Worm (Caenorhabditis elegans) whole organism, L1 larva: Measurements from ENCODE around the gene sqv-8.

Source experiments
- Y116A8C.19 ChIP-seq: sonication (generic microtip); optimal IDR thresholded peaks from 2 replicates; lab custom pipeline; 2016; ENCODE audit warnings: missing compliant biosample characterization, missing genetic modification characterization, borderline replicate concordance
- aha-1 ChIP-seq: fragments of 150-350 bp; optimal IDR thresholded peaks from 2 replicates; lab custom pipeline; 2014; ENCODE audit warnings: missing biosample characterization, missing genetic modification characterization
- aly-2 ChIP-seq: fragments of 150-350 bp; optimal IDR thresholded peaks from 2 replicates; lab custom pipeline; 2014; ENCODE audit warnings: missing biosample characterization, missing genetic modification characterization
- blmp-1 ChIP-seq: fragments of 150-350 bp; optimal IDR thresholded peaks from 2 replicates; lab custom pipeline; 2014; ENCODE audit warnings: missing biosample characterization, missing genetic modification characterization
- ceh-63 ChIP-seq: fragments of 200-800 bp; sonication (Bioruptor generic); optimal IDR thresholded peaks from 2 replicates; lab custom pipeline; 2018; ENCODE audit warnings: mild to moderate bottlenecking, missing genetic modification characterization, missing compliant biosample characterization
- ceh-8 ChIP-seq: fragments of 200-800 bp; sonication (Bioruptor generic); optimal IDR thresholded peaks from 2 replicates; lab custom pipeline; 2018; ENCODE audit warnings: mild to moderate bottlenecking, missing genetic modification characterization, moderate library complexity, missing compliant biosample characterization
- ceh-82 ChIP-seq, 3 experiments: fragments of 150-350 bp in 1 of 3; sonication (generic microtip) in 2 of 3; optimal IDR thresholded peaks; 2 replicates each; lab custom pipeline; 2014 to 2017; ENCODE audit warnings: missing biosample characterization in 3 of 3, missing genetic modification characterization in 3 of 3
- ceh-88 ChIP-seq: fragments of 200-800 bp; sonication (Bioruptor generic); IDR thresholded peaks from 2 replicates; pipeline ENCODE4 v1.3.6; 2022; ENCODE audit warnings: missing genetic modification characterization, missing compliant biosample characterization
- ces-1 ChIP-seq: fragments of 150-350 bp; optimal IDR thresholded peaks from 2 replicates; lab custom pipeline; 2014; ENCODE audit warnings: missing biosample characterization, missing genetic modification reagents, missing genetic modification characterization
- efl-1 ChIP-seq, 4 experiments: fragments of 150-350 bp; optimal IDR thresholded peaks in 3 of 4; peaks in 1 of 4; 1 replicate in 1 of 4; 2 replicates in 3 of 4; lab custom pipeline; 2014; ENCODE audit warnings: missing biosample characterization in 2 of 4, missing genetic modification characterization in 2 of 4, missing genetic modification reagents in 2 of 4
- efl-3 ChIP-seq: fragments of 200-800 bp; sonication (Bioruptor generic); optimal IDR thresholded peaks from 2 replicates; lab custom pipeline; 2018; ENCODE audit warnings: mild to moderate bottlenecking, missing genetic modification characterization, missing compliant biosample characterization
- egl-27 ChIP-seq, 2 experiments: fragments of 150-350 bp in 1 of 2; sonication (generic microtip); optimal IDR thresholded peaks; 3 replicates each; lab custom pipeline; 2017 to 2018; ENCODE audit warnings: missing biosample characterization in 2 of 2, missing genetic modification characterization in 2 of 2, missing genetic modification reagents in 2 of 2
- fkh-10 ChIP-seq: sonication (generic microtip); optimal IDR thresholded peaks from 2 replicates; lab custom pipeline; 2017; ENCODE audit warnings: missing biosample characterization, missing genetic modification reagents, missing genetic modification characterization
- fkh-8 ChIP-seq: sonication (generic microtip); optimal IDR thresholded peaks from 2 replicates; lab custom pipeline; 2016; ENCODE audit warnings: mild to moderate bottlenecking, missing genetic modification characterization, missing compliant biosample characterization
- fos-1 ChIP-seq: fragments of 150-350 bp; optimal IDR thresholded peaks from 2 replicates; lab custom pipeline; 2014; ENCODE audit warnings: missing biosample characterization, missing genetic modification characterization
- hlh-17 ChIP-seq: fragments of 200-800 bp; sonication (Bioruptor generic); optimal IDR thresholded peaks from 2 replicates; lab custom pipeline; 2018; ENCODE audit warnings: missing genetic modification characterization, mild to moderate bottlenecking, missing compliant biosample characterization, moderate library complexity, borderline replicate concordance
- hpl-2 ChIP-seq: fragments of 150-350 bp; optimal IDR thresholded peaks from 2 replicates; lab custom pipeline; 2014; ENCODE audit warnings: missing biosample characterization, missing genetic modification reagents, missing genetic modification characterization
- irx-1 ChIP-seq: sonication (generic microtip); optimal IDR thresholded peaks from 2 replicates; lab custom pipeline; 2016; ENCODE audit warnings: missing genetic modification characterization, missing compliant biosample characterization
- lin-14 ChIP-seq: fragments of 200-800 bp; sonication (Bioruptor generic); optimal IDR thresholded peaks from 2 replicates; lab custom pipeline; 2018; ENCODE audit warnings: mild to moderate bottlenecking, missing genetic modification characterization, moderate library complexity, missing compliant biosample characterization
- lin-35 ChIP-seq, 2 experiments: fragments of 150-350 bp; optimal IDR thresholded peaks; 2 replicates each; lab custom pipeline; 2014; ENCODE audit warnings: missing biosample characterization in 2 of 2, missing genetic modification characterization in 2 of 2, missing genetic modification reagents in 2 of 2
- lir-3 ChIP-seq: sonication (generic microtip); optimal IDR thresholded peaks from 2 replicates; lab custom pipeline; 2016; ENCODE audit warnings: mild to moderate bottlenecking, missing genetic modification characterization, moderate library complexity, missing compliant biosample characterization; ENCODE audit not compliant: poor library complexity
- mab-9 ChIP-seq: fragments of 200-800 bp; sonication (Bioruptor generic); IDR thresholded peaks from 2 replicates; pipeline ENCODE4 v1.3.6; 2022; ENCODE audit warnings: missing genetic modification reagents, missing genetic modification characterization, missing compliant biosample characterization
- mef-2 ChIP-seq: fragments of 150-350 bp; optimal IDR thresholded peaks from 2 replicates; lab custom pipeline; 2014; ENCODE audit warnings: missing biosample characterization, missing genetic modification characterization
- mep-1 ChIP-seq: fragments of 150-350 bp; optimal IDR thresholded peaks from 2 replicates; lab custom pipeline; 2014; ENCODE audit warnings: missing biosample characterization, missing genetic modification characterization
- nhr-12 ChIP-seq: sonication (generic microtip); optimal IDR thresholded peaks from 2 replicates; lab custom pipeline; 2017; ENCODE audit warnings: missing biosample characterization, missing genetic modification characterization
- nhr-20 ChIP-seq: sonication (generic microtip); optimal IDR thresholded peaks from 2 replicates; lab custom pipeline; 2016; ENCODE audit warnings: mild to moderate bottlenecking, missing genetic modification characterization, missing compliant biosample characterization
- nhr-76 ChIP-seq: sonication (generic microtip); optimal IDR thresholded peaks from 2 replicates; lab custom pipeline; 2017; ENCODE audit warnings: missing biosample characterization, missing genetic modification characterization
- nhr-77 ChIP-seq: fragments of 150-350 bp; optimal IDR thresholded peaks from 2 replicates; lab custom pipeline; 2014; ENCODE audit warnings: missing biosample characterization, missing genetic modification characterization
- nhr-85 ChIP-seq: sonication (generic microtip); peaks from one replicate; lab custom pipeline; 2016; ENCODE audit warnings: missing genetic modification characterization, inconsistent platforms, missing compliant biosample characterization
- pqm-1 ChIP-seq: sonication (generic microtip); optimal IDR thresholded peaks from 3 replicates; lab custom pipeline; 2017; ENCODE audit warnings: missing biosample characterization, missing genetic modification characterization
- rnt-1 ChIP-seq: sonication (generic microtip); optimal IDR thresholded peaks from 2 replicates; lab custom pipeline; 2016; ENCODE audit warnings: mild to moderate bottlenecking, missing genetic modification characterization, moderate library complexity, missing compliant biosample characterization
- snu-23 ChIP-seq: sonication (generic microtip); optimal IDR thresholded peaks from 2 replicates; lab custom pipeline; 2016; ENCODE audit warnings: missing genetic modification characterization, missing compliant biosample characterization
- sox-4 ChIP-seq: sonication (generic microtip); optimal IDR thresholded peaks from 2 replicates; lab custom pipeline; 2016; ENCODE audit warnings: missing genetic modification characterization, missing compliant biosample characterization
- sptf-1 ChIP-seq: fragments of 150-350 bp; optimal IDR thresholded peaks from 2 replicates; lab custom pipeline; 2014; ENCODE audit warnings: missing biosample characterization, missing genetic modification characterization
- unc-30 ChIP-seq: sonication (generic microtip); optimal IDR thresholded peaks from 2 replicates; lab custom pipeline; 2017; ENCODE audit warnings: missing biosample characterization, missing genetic modification characterization
- unc-86 ChIP-seq: sonication (generic microtip); optimal IDR thresholded peaks from 2 replicates; lab custom pipeline; 2016; ENCODE audit warnings: missing genetic modification characterization, missing compliant biosample characterization
- unc-98 ChIP-seq: fragments of 200-800 bp; sonication (Bioruptor generic); IDR thresholded peaks from 2 replicates; pipeline ENCODE4 v1.3.6; 2022; ENCODE audit warnings: missing genetic modification characterization, missing compliant biosample characterization
- vab-15 ChIP-seq: sonication (generic microtip); optimal IDR thresholded peaks from 2 replicates; lab custom pipeline; 2017; ENCODE audit warnings: missing genotype, mild to moderate bottlenecking, missing genetic modification characterization, missing compliant biosample characterization
- zag-1 ChIP-seq: fragments of 150-350 bp; optimal IDR thresholded peaks from 2 replicates; lab custom pipeline; 2014; ENCODE audit warnings: missing biosample characterization, missing genetic modification characterization
- ztf-4 ChIP-seq: fragments of 150-350 bp; optimal IDR thresholded peaks from 2 replicates; lab custom pipeline; 2014; ENCODE audit warnings: missing biosample characterization, missing genetic modification characterization

Gene sqv-8

DNA sequence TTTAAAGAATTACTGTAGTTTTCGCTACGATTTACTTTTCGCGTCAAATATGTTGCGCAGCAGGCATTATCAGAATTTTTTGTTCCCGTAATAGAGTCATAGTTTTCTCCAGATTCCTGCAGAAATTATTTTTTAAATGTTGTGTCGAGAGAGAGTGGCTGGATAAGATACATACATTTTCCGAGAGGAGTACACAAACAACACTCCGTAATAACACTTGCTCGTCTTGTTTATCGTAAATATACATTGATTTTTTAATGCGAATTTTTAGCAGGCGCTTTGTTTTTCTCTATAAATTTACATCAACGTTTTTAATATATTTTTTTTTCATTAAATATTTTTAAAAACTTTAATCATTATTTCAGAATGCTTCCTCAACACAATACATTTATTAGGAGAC, 22.2 kb downstream of the sqv-8 start, which contains the start of gene taf-8 (continued):
- TF ChIP-seq hlh-17 (GFP tag; lab: Kevin White, UChicago) = no peak
- no peak for TF ChIP-seq vab-15
- peak; percentile 79 for TF ChIP-seq nhr-20 (tag; lab: Kevin White, UChicago)
- TF ChIP-seq ceh-88 = 0 out of 2 replicates have a peak, but pooled peaks have one; percentile 15
- no peak for TF ChIP-seq mef-2 (tag; lab: Kevin White, UChicago)
- no peak for TF ChIP-seq efl-3 (GFP tag; lab: Kevin White, UChicago)
- TF ChIP-seq unc-98 (GFP tag; lab: Robert Waterston, UW) = no peak
- no peak for TF ChIP-seq nhr-12 (tag; lab: Kevin White, UChicago)
- TF ChIP-seq ceh-8 (GFP tag; lab: Kevin White, UChicago) = no peak
- TF ChIP-seq hpl-2 (GFP tag; lab: Kevin White, UChicago) = no peak
- no peak for TF ChIP-seq ceh-63 (GFP tag; lab: Kevin White, UChicago)
- no peak for TF ChIP-seq blmp-1 (tag; lab: Kevin White, UChicago)
- no peak for TF ChIP-seq ztf-4 (tag; lab: Kevin White, UChicago)
- TF ChIP-seq nhr-77 (tag; lab: Kevin White, UChicago) = peak; percentile 22
- peak; percentile 32 for TF ChIP-seq irx-1 (tag; lab: Kevin White, UChicago)
- no peak for TF ChIP-seq fkh-10
- no peak for TF ChIP-seq unc-30 (tag; lab: Kevin White, UChicago)
- TF ChIP-seq aly-2 (tag; lab: Kevin White, UChicago) = peak; percentile 31
- TF ChIP-seq ces-1 (GFP tag; lab: Kevin White, UChicago) = no peak
- no peak for TF ChIP-seq Y116A8C.19 (tag; lab: Kevin White, UChicago)
- TF ChIP-seq egl-27 (tag; optimal IDR thresholded peaks at IDR 0.05; lab: Kevin White, UChicago) = no peak
- no peak for TF ChIP-seq nhr-76 (tag; lab: Kevin White, UChicago)
- peak; percentile 71 for TF ChIP-seq lin-14
- no peak for TF ChIP-seq zag-1 (tag; lab: Kevin White, UChicago)
- TF ChIP-seq pqm-1 (tag; lab: Kevin White, UChicago) = no peak
- no peak for TF ChIP-seq mab-9 (GFP tag; lab: Robert Waterston, UW)
- TF ChIP-seq mep-1 (tag; lab: Kevin White, UChicago) = no peak
- TF ChIP-seq snu-23 (GFP tag; lab: Kevin White, UChicago) = peak; percentile 78
- peak; percentile 37 for TF ChIP-seq fos-1 (tag; lab: Kevin White, UChicago)
- peak; percentile 20 for TF ChIP-seq unc-86 (tag; lab: Kevin White, UChicago)
- TF ChIP-seq lir-3 (tag; lab: Kevin White, UChicago) = peak; percentile 54
- TF ChIP-seq ceh-82 (tag; optimal IDR thresholded peaks at IDR 0.05; lab: Kevin White, UChicago) = peak; percentile 9 to 69 (median 62)

DNA sequence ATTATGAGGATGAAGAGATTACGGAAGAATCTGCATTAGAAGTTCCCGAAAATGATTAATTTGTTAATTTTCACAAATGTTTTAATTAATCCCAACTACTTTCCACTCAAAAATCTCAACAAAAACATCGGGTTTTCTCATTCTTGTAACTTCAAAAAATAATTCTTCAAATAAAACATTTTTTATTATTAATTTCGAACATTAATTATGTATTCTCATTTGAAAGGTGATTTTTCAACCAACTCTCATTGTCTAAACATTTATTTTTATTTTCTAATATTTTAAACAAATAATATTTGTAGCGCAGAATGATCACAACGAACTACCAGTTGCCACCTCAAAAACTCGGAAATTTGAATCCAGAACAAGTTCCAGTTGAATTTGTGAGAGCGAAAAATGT, 24.5 kb downstream of the sqv-8 start, which contains the start of gene ZK1320.7:
Gene ZK1320.7 (plus strand): TSS at position 301 of the 400 bp plus-strand sequence.
- TF ChIP-seq efl-1 (optimal IDR thresholded peaks at IDR 0.05; lab: Kevin White, UChicago) (no peak), efl-1 (GFP tag; optimal IDR thresholded peaks at IDR 0.05 in 1 of 2; lab: Kevin White, UChicago) (peak in 1 of 2 experiments; percentile 1), rnt-1 (tag; lab: Kevin White, UChicago) (no peak), hlh-17 (GFP tag; lab: Kevin White, UChicago) (no peak)
- TF ChIP-seq, all 84 proteins: peak for 1

DNA sequence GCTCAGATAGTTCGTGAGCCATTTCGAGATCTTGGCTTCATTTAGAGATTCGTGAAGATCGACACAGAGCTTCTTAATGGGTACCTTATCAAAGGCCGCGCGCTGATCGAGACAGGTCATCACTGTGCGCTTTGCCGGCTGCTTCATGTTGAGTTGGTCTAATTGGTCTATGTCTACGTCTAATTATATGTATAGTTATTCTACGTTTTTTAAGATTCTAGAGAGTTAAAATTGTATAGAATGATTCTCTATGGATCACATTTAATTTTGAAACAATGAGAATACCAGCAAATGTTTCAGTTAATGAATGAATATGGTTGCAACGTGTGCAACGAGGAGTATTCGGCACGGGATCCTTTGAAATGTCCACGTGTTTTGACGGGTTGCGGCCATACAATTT, 27.9 kb downstream of the sqv-8 start, which contains the start of gene arc-1:
Gene arc-1 (plus strand): TSS at position 301 of the 400 bp plus-strand sequence.
- TF ChIP-seq nhr-85 (tag; lab: Kevin White, UChicago) = no peak
- TF ChIP-seq hpl-2 (GFP tag; lab: Kevin White, UChicago) = no peak
- TF ChIP-seq blmp-1 (tag; lab: Kevin White, UChicago) = no peak
- TF ChIP-seq fkh-8 = no peak
- TF ChIP-seq sox-4 (tag; lab: Kevin White, UChicago) = no peak
- no peak for TF ChIP-seq lin-35 (GFP tag; optimal IDR thresholded peaks at IDR 0.05; lab: Kevin White, UChicago)
- TF ChIP-seq lir-3 (tag; lab: Kevin White, UChicago) = no peak
- no peak for TF ChIP-seq sptf-1 (tag; lab: Kevin White, UChicago)
- TF ChIP-seq aha-1 = no peak
